Fruit fly (Drosophila melanogaster): ENCODE data around the gene CG8003.

Gene CG8003

dm6 chr3L:10683899-10684340, 22.6 kb downstream of the CG8003 start (continued):
- TF ChIP-seq aop (GFP tag; IDR thresholded peaks at IDR 0.05) (no peak), nom (GFP tag; optimal IDR thresholded peaks at IDR 0.05) (no peak), ewg (GFP tag; optimal IDR thresholded peaks at IDR 0.05) (peak; percentile 33), CG42726 (GFP tag; IDR thresholded peaks at IDR 0.05; ENCODE audit: partially characterized antibody) (no peak), Sin3A (optimal IDR thresholded peaks at IDR 0.05) (no peak), pnt (GFP tag; optimal IDR thresholded peaks at IDR 0.05) (peak; percentile 76), toy (GFP tag; IDR thresholded peaks at IDR 0.05) (no peak), CG11696 (GFP tag; IDR thresholded peaks at IDR 0.05) (no peak), CG4404 (GFP tag; IDR thresholded peaks at IDR 0.05) (0 out of 2 replicates have a peak, but pooled peaks have one; percentile 9), kay (GFP tag; optimal IDR thresholded peaks at IDR 0.05) (no peak), Kr (GFP tag; optimal IDR thresholded peaks at IDR 0.05) (no peak), CG4854 (GFP tag; optimal IDR thresholded peaks at IDR 0.05) (peak; percentile 58), CG10147 (GFP tag; optimal IDR thresholded peaks at IDR 0.05) (peak; percentile 54), Lpt (GFP tag; optimal IDR thresholded peaks at IDR 0.05) (no peak), CG30020 (tag; optimal IDR thresholded peaks at IDR 0.05) (no peak), Gsc (GFP tag; IDR thresholded peaks at IDR 0.05) (no peak), CG18619 (GFP tag; optimal IDR thresholded peaks at IDR 0.05) (peak; percentile 67), CG4707 (GFP tag; optimal IDR thresholded peaks at IDR 0.05) (no peak), ssp (GFP tag; IDR thresholded peaks at IDR 0.05) (peak; percentile 56), nerfin-1 (tag; optimal IDR thresholded peaks at IDR 0.05) (peak; percentile 54), CkIIα-i1 (GFP tag; IDR thresholded peaks at IDR 0.05) (no peak), gt (GFP tag; IDR thresholded peaks at IDR 0.05) (peak; percentile 41; the same call in 1 of the 2 replicates), amos (GFP tag; IDR thresholded peaks at IDR 0.05; ENCODE audit: partially characterized antibody) (no peak), Six4 (GFP tag; optimal IDR thresholded peaks at IDR 0.05) (peak; percentile 46), CG30431 (GFP tag; optimal IDR thresholded peaks at IDR 0.05) (peak; percentile 40), slou (GFP tag; optimal IDR thresholded peaks at IDR 0.05) (no peak), CG14050 (GFP tag; IDR thresholded peaks at IDR 0.05) (peak; percentile 20; the same call in 1 of the 3 replicates), dan (GFP tag; IDR thresholded peaks at IDR 0.05) (no peak), p53 (GFP tag; optimal IDR thresholded peaks at IDR 0.05) (no peak), lilli (GFP tag; optimal IDR thresholded peaks at IDR 0.05) (peak; percentile 36), CTCF (GFP tag; optimal IDR thresholded peaks at IDR 0.05) (peak; percentile 9), CG10366 (GFP tag; IDR thresholded peaks at IDR 0.05) (peak; percentile 57), CG17385 (GFP tag; optimal IDR thresholded peaks at IDR 0.05) (peak; percentile 45), Dad (GFP tag; optimal IDR thresholded peaks at IDR 0.05) (peak; percentile 14), MTF-1 (GFP tag; optimal IDR thresholded peaks at IDR 0.05; ENCODE audit: borderline replicate concordance) (peak; percentile 52), run (tag; optimal IDR thresholded peaks at IDR 0.05) (peak; percentile 24), CG12391 (tag; optimal IDR thresholded peaks at IDR 0.05) (peak; percentile 59), eve (GFP tag; optimal IDR thresholded peaks at IDR 0.05) (no peak), CG4282 (GFP tag; optimal IDR thresholded peaks at IDR 0.05) (no peak), D19B (GFP tag; optimal IDR thresholded peaks at IDR 0.05) (peak; percentile 36), CG9215 (GFP tag; IDR thresholded peaks at IDR 0.05) (peak; percentile 68), HHEX (GFP tag; optimal IDR thresholded peaks at IDR 0.05) (peak; percentile 78), CG14667 (GFP tag; IDR thresholded peaks at IDR 0.05) (peak; percentile 53), CG34422 (GFP tag; IDR thresholded peaks at IDR 0.05) (peak; percentile 58), CG7928 (GFP tag; optimal IDR thresholded peaks at IDR 0.05) (peak; percentile 29), slbo (GFP tag; IDR thresholded peaks at IDR 0.05) (peak; percentile 56), CG16813 (GFP tag; IDR thresholded peaks at IDR 0.05; ENCODE audit: partially characterized antibody) (no peak), CG8290 (GFP tag; optimal IDR thresholded peaks at IDR 0.05) (peak; percentile 31), CG8290 (tag; optimal IDR thresholded peaks at IDR 0.05) (peak in 1 of 2 experiments; percentile 4), knrl (GFP tag; IDR thresholded peaks at IDR 0.05; ENCODE audit: partially characterized antibody) (no peak), E2f2 (GFP tag; IDR thresholded peaks at IDR 0.05) (peak; percentile 49; the same call in 1 of the 2 replicates), vvl (GFP tag; IDR thresholded peaks at IDR 0.05) (peak; percentile 58; the same call in 1 of the 2 replicates), CG3065 (GFP tag; optimal IDR thresholded peaks at IDR 0.05) (no peak)

All from whole organism, embryonic.